Fruit fly (Drosophila melanogaster): Measurements from ENCODE around the gene hoe1.

DNA sequence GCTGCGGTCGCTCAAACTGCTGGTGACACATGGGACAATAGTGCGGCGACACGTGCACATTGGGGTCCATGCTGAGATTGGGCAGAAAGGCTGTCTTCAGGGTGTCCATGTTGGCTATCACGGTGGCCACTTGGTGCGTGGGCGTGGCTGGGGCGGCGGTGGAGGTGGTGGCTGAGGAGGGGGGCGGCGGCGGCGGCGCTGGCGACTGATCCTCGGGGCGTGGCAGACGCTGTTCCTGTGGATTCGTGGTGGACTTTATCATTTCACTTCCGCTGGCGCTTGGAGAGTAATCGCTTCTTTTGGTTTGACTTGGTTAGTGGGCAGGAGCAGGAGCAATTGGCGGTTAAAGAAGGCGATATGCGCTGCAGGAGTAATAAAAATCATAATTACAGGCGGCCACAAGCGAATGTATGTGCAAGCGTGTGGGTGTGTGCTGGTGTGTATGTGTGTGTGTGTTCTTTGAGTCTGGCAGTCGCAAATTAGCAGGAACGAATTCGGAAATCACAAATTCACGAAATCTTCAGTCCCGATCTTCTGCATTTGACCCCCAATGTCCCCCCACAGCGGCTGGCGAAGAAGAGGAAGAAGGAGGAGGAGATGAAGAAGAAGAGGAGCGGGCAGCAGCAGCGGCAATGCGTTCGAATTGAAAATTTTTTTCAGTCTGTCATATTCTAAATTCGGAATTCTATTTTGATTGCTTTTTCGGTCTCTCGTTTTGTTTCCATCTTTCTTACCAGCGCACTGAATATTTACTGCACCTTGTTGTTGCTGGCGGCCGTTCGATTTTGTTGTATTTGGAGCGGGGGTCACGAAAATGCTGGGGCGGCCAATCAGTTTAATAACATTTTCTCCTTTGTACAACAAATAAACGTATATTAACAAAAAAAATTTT lies 49.8 kb downstream of the hoe1 start:
- TF ChIP-seq insv (optimal IDR thresholded peaks at IDR 0.05) (no peak), psq (optimal IDR thresholded peaks at IDR 0.05) (no peak), Myc (optimal IDR thresholded peaks at IDR 0.05) (no peak), ttk (optimal IDR thresholded peaks at IDR 0.05) (no peak), h (optimal IDR thresholded peaks at IDR 0.05) (no peak)

All from Kc167 (cell line).